Worm (Caenorhabditis elegans): Measurements from ENCODE around the gene F53G2.3.

The F53G2.3 gene

DNA sequence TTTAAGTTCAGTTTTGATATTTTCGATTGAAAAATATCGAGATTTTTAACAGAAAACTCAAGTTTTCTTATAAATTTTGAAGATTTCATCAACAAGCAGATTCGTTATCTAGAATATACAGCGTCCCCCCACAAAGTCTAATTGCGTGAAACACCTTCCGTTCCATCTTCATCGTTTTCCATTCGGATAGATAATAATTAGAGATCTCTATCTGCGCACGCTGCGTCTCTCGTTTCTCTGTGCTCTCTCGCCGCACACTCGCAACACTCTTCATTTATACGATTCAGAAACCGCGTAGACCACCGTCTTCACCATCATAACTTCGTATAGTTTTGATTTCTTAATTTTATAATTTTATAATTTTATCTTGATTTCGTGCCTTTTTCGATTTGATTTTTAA, 43.4 kb upstream of the F53G2.3 start:
- no peak for TF ChIP-seq ceh-40 (GFP tag; IDR thresholded peaks at IDR 0.05)
- peak; percentile 85 for TF ChIP-seq hmg-1.2 (GFP tag; IDR thresholded peaks at IDR 0.05)
- no peak for TF ChIP-seq unc-62 (GFP tag; optimal IDR thresholded peaks at IDR 0.05)
- TF ChIP-seq tbp1 (GFP tag; optimal IDR thresholded peaks at IDR 0.05), result no peak

DNA sequence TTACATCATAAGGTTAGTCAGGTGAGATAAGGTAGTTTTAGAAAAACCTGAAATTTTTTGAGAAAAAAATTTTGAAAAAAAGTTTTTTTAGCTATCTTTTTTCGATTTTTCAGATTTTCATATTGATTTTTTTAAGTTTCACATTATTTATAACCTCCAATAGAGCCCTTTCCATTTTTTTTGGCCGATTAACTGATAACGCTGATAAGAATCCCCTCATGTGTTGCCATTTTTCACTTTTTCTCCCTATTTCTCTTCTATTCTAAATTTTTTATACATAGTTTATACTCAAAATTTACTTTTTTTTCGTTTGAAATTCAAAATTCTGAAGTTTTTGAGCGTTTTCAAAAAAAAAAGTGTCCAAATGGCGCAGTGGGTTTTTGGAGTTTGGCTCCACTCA, 42.0 kb upstream of the F53G2.3 start:
- no peak for TF ChIP-seq D2030.7 (GFP tag; IDR thresholded peaks at IDR 0.05)
- no peak for TF ChIP-seq F22D6.2 (tag; optimal IDR thresholded peaks at IDR 0.05)
- TF ChIP-seq tbx-9 (tag; optimal IDR thresholded peaks at IDR 0.05; ENCODE audit: borderline replicate concordance), result no peak
- no peak for TF ChIP-seq madf-6 (GFP tag; IDR thresholded peaks at IDR 0.05)
- no peak for TF ChIP-seq ztf-18 (tag; optimal IDR thresholded peaks at IDR 0.05)
- TF ChIP-seq ceh-100 (GFP tag; IDR thresholded peaks at IDR 0.05), result no peak
- no peak for TF ChIP-seq pbrm-1 (GFP tag; IDR thresholded peaks at IDR 0.05)
- TF ChIP-seq F49E8.2 (tag; optimal IDR thresholded peaks at IDR 0.05; ENCODE audit: insufficient read depth), result no peak
- no peak for TF ChIP-seq let-526 (GFP tag; IDR thresholded peaks at IDR 0.05)
- TF ChIP-seq atf-7 (tag; optimal IDR thresholded peaks at IDR 0.05), result no peak
- no peak for TF ChIP-seq ztf-3 (GFP tag; optimal IDR thresholded peaks at IDR 0.05)
- TF ChIP-seq somi-1 (GFP tag; optimal IDR thresholded peaks at IDR 0.05), result no peak

DNA sequence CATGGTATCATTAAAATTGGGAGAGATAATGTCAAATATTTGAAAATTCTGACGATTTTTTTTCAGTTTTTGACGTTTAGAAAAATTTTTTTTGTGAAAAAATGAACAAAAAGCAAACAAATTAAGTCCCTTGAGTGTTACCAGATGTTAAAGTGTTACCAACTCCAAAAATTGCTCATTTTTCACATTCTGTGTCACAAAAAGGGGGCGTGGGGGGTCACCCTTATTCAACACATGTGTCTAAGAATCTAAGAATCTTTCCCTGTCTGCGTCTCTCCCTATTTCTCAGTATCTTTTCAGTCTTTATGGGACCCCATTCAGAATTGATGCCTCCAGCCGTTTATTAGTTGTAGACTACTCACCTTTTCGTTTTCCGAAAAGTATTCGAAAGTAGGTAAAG, 41.3 kb upstream of the F53G2.3 start:
- TF ChIP-seq akir-1 (GFP tag; optimal IDR thresholded peaks at IDR 0.05) (no peak), ets-4 (GFP tag; optimal IDR thresholded peaks at IDR 0.05) (no peak), lin-40 (tag; optimal IDR thresholded peaks at IDR 0.05) (no peak), rec-8 (tag; optimal IDR thresholded peaks at IDR 0.05) (no peak), snpc-4 (GFP tag; optimal IDR thresholded peaks at IDR 0.05) (no peak), snpc-4 (tag; optimal IDR thresholded peaks at IDR 0.05) (no peak), lsl-1 (GFP tag; optimal IDR thresholded peaks at IDR 0.05) (no peak), atf-7 (tag; optimal IDR thresholded peaks at IDR 0.05) (no peak), repo-1 (tag; optimal IDR thresholded peaks at IDR 0.05) (no peak), madf-8 (GFP tag; conservative IDR thresholded peaks at IDR 0.05) (no peak), xnd-1 (tag; optimal IDR thresholded peaks at IDR 0.05) (no peak), bed-2 (GFP tag; IDR thresholded peaks at IDR 0.05) (no peak), dox-1 (GFP tag; IDR thresholded peaks at IDR 0.05) (no peak)

DNA sequence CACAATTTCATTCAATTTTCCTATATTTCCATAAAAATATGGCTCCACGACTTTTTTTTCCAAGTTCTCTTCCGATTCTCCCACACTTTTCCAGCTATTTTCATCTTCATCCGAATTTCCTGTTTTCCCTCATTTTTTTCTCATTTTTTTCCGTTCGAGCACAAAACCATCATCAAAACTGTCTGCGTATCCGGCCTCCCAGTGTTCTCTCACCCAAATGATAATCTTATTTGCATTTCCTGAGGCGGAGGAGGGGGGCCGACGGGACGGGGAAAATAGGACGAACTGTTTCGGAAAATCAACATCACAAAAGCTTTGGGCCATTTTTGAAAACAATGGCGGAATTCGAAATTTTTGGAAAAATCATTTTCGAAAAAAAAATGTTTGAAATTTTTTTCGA, 39.9 kb upstream of the F53G2.3 start:
- TF ChIP-seq ztf-22 (GFP tag; optimal IDR thresholded peaks at IDR 0.05) (no peak), hmg-1.2 (GFP tag; IDR thresholded peaks at IDR 0.05) (peak; percentile 51), attf-6 (GFP tag; IDR thresholded peaks at IDR 0.05) (no peak), him-1 (tag; optimal IDR thresholded peaks at IDR 0.05) (no peak), nfyb-1 (GFP tag; IDR thresholded peaks at IDR 0.05) (no peak), hsf-1 (GFP tag; IDR thresholded peaks at IDR 0.05) (no peak), ztf-25 (GFP tag; IDR thresholded peaks at IDR 0.05) (no peak)

DNA sequence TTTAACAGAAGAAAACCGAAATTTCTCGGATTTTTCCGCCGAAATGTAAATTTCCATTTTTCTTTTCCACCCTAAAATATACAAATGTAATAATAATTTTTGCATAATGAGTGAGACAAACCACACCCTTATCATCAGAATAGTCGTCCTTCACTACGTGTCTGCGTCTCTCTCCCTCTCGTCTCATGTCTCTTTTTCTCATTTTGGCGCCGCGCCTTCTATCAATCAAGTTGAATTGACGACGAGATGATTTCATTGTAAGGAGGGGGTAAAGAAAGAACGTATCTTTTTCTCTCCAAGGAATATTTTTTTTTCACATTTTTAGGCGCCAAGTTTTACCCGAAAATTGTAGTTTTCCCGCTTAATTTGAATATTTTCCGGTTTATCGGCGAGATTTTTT, 38.0 kb upstream of the F53G2.3 start:
- TF ChIP-seq cebp-1 (GFP tag; IDR thresholded peaks at IDR 0.05) (no peak), cebp-1 (tag; optimal IDR thresholded peaks at IDR 0.05) (no peak), nhr-80 (tag; optimal IDR thresholded peaks at IDR 0.05) (peak; percentile 30)
